Worm (Caenorhabditis elegans) whole organism, early embryonic: ENCODE measurements around the gene msp-19.

ENCODE experiments used
- B0310.2 ChIP-seq: sonication (generic microtip); optimal IDR thresholded peaks from 2 replicates; lab custom pipeline; 2016; ENCODE audit warnings: mild to moderate bottlenecking, missing genetic modification characterization, missing compliant biosample characterization
- F13C5.2 ChIP-seq: sonication (generic microtip); optimal IDR thresholded peaks from 2 replicates; lab custom pipeline; 2017; ENCODE audit warnings: mild to moderate bottlenecking, missing genetic modification characterization, inconsistent platforms, missing compliant biosample characterization
- ama-1 ChIP-seq: fragments of 150-350 bp; optimal IDR thresholded peaks from 2 replicates; lab custom pipeline; 2014
- ceh-13 ChIP-seq: fragments of 200-800 bp; sonication (Bioruptor generic); optimal IDR thresholded peaks from 2 replicates; lab custom pipeline; 2018; ENCODE audit warnings: mild to moderate bottlenecking, missing genetic modification characterization, missing compliant biosample characterization
- ets-7 ChIP-seq: sonication (generic microtip); optimal IDR thresholded peaks from 2 replicates; lab custom pipeline; 2016; ENCODE audit warnings: missing genotype, missing genetic modification characterization, missing compliant biosample characterization
- flt-1 ChIP-seq: fragments of 200-800 bp; sonication (Bioruptor generic); IDR thresholded peaks from 2 replicates; pipeline ENCODE4 v1.3.6; 2022; ENCODE audit warnings: missing genetic modification characterization, missing compliant biosample characterization
- hmbx-1 ChIP-seq: sonication (generic microtip); optimal IDR thresholded peaks from 2 replicates; lab custom pipeline; 2016; ENCODE audit warnings: mild to moderate bottlenecking, missing genetic modification characterization, missing compliant biosample characterization
- pes-1 ChIP-seq: fragments of 200-800 bp; sonication (Bioruptor generic); IDR thresholded peaks from 2 replicates; pipeline ENCODE4 v1.3.6; 2022; ENCODE audit warnings: missing genetic modification reagents, missing genetic modification characterization, missing compliant biosample characterization
- sea-1 ChIP-seq: fragments of 200-800 bp; sonication (Bioruptor generic); conservative IDR thresholded peaks from 2 replicates; pipeline ENCODE4 v1.3.6; 2022; ENCODE audit warnings: missing genetic modification characterization, missing compliant biosample characterization
- tbx-11 ChIP-seq: fragments of 200-800 bp; sonication (Bioruptor generic); IDR thresholded peaks from 2 replicates; pipeline ENCODE4 v1.3.6; 2022; ENCODE audit warnings: missing genetic modification characterization, missing compliant biosample characterization
- tra-4 ChIP-seq: sonication (generic microtip); optimal IDR thresholded peaks from 2 replicates; lab custom pipeline; 2017; ENCODE audit warnings: missing genetic modification characterization, missing compliant biosample characterization

DNA sequence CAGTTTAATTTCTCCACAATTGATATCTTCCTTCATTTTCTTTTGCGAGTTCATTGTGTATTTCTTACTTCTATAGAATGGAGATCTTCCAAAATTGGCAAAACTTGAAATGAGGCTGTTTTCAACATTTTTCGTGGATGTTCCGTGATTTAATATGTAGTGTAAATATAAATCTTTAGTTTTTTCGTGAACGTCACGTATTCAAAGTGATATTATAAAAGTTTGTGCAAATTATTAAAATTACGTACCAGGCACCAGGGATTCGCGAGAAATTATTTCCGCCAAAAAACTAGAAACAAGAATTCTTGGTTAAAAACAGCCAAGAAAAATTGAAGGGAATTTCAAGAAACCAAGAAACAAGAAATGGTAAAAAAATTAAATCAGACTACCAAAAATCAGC, 36.2 kb upstream of the msp-19 start, which contains the start of gene Y59E9AL.8:
- no peak for TF ChIP-seq ama-1
- no peak for TF ChIP-seq B0310.2 (tag; lab: Kevin White, UChicago)
- no peak for TF ChIP-seq tra-4 (tag; lab: Kevin White, UChicago)
- no peak for TF ChIP-seq ets-7 (tag; lab: Kevin White, UChicago)
- no peak for TF ChIP-seq sea-1 (GFP tag; lab: Robert Waterston, UW)
- TF ChIP-seq flt-1 (GFP tag; lab: Robert Waterston, UW), result no peak
- TF ChIP-seq ceh-13 (GFP tag; lab: Kevin White, UChicago), result no peak
- TF ChIP-seq hmbx-1 (tag; lab: Kevin White, UChicago), result no peak
- no peak for TF ChIP-seq F13C5.2 (tag; lab: Kevin White, UChicago)
- TF ChIP-seq pes-1 (GFP tag; lab: Robert Waterston, UW), result no peak
- TF ChIP-seq tbx-11, result no peak
